Worm (Caenorhabditis elegans) whole organism, L3 larva: ENCODE results near the gene taf-12.

Experiments
- R02D3.7 ChIP-seq: fragments of 150-350 bp; optimal IDR thresholded peaks from 2 replicates; lab custom pipeline; 2014; ENCODE audit warnings: missing biosample characterization, missing genetic modification characterization
- elt-2 ChIP-seq: sonication (generic microtip); optimal IDR thresholded peaks from 2 replicates; lab custom pipeline; 2016; ENCODE audit warnings: missing genetic modification reagents, mild to moderate bottlenecking, missing genetic modification characterization, missing compliant biosample characterization
- eor-1 ChIP-seq, 2 experiments: fragments of 150-350 bp; optimal IDR thresholded peaks; 2 replicates each; lab custom pipeline; 2014 to 2018; ENCODE audit warnings: missing biosample characterization in 2 of 2, missing genetic modification characterization in 2 of 2
- fkh-10 ChIP-seq: sonication (generic microtip); optimal IDR thresholded peaks from 2 replicates; lab custom pipeline; 2017; ENCODE audit warnings: missing biosample characterization, missing genetic modification reagents, missing genetic modification characterization
- jun-1 ChIP-seq: fragments of 150-350 bp; optimal IDR thresholded peaks from 2 replicates; lab custom pipeline; 2014; ENCODE audit warnings: missing biosample characterization, missing genetic modification reagents, missing genetic modification characterization
- nhr-12 ChIP-seq: fragments of 150-350 bp; optimal IDR thresholded peaks from 2 replicates; lab custom pipeline; 2014; ENCODE audit warnings: missing biosample characterization, missing genetic modification characterization
- nhr-28 ChIP-seq: fragments of 150-350 bp; optimal IDR thresholded peaks from 2 replicates; lab custom pipeline; 2014; ENCODE audit warnings: missing biosample characterization, missing genetic modification characterization
- pha-4 ChIP-seq: fragments of 150-350 bp; optimal IDR thresholded peaks from 2 replicates; lab custom pipeline; 2014; ENCODE audit warnings: missing biosample characterization, missing genetic modification reagents, missing genetic modification characterization
- unc-62 ChIP-seq: fragments of 150-350 bp; sonication (generic microtip); optimal IDR thresholded peaks from 4 replicates; lab custom pipeline; 2014; ENCODE audit warnings: missing biosample characterization, missing genetic modification reagents, missing genetic modification characterization

DNA sequence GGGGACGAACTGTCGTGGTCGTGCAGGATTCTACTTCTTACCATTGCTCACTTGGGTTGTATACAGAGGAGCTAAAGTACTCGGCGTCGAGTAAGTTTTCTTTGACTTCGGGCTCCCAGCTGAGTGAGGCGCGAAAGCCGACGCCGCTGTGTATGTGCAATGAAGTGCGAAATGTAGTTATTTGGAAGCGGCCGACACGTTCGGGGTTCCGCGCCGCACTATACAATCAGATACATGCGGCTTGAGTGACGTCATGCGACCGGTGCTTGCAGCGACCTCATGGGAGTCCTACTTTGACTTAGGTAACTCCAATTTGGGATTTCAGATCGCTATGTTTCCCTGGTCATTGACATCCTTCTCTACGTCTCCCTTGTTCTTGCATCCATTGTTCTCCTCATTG is 51.2 kb downstream of the taf-12 start:
- TF ChIP-seq nhr-12 (tag; lab: Kevin White, UChicago) (no peak), unc-62 (GFP tag; lab: Kevin White, UChicago) (no peak), jun-1 (tag; lab: Kevin White, UChicago) (no peak), fkh-10 (GFP tag; lab: Kevin White, UChicago) (no peak), eor-1 (tag; optimal IDR thresholded peaks at IDR 0.05; lab: Kevin White, UChicago) (no peak), R02D3.7 (tag; lab: Kevin White, UChicago) (no peak), elt-2 (tag; lab: Kevin White, UChicago) (no peak), nhr-28 (tag; lab: Kevin White, UChicago) (no peak), pha-4 (tag; lab: Kevin White, UChicago) (no peak)
